Worm (Caenorhabditis elegans): ENCODE measurements around the gene C35D10.3.

Gene C35D10.3

DNA sequence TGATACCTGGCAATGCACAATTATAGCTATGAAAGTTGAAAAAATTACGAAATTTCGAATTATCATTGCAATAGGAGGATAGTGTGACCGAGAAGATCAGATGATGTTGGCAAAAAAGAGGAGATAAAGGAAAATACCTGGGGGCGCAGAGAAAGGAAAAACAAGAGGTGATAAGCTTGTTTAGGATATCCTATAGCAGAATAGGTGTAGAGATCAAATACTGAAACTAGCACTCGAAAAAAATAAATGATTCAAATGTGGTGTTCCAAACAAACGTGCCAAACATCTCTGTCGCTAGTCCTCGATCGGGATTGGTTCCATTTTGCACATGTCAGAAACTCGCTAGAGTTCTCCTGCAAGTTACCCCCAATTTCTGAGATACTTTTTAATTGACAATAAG lies 39.3 kb upstream of the C35D10.3 start, which contains the start of gene F26A1.9:
TSS of gene F26A1.9 (minus strand) at position 101 of the 400 bp plus-strand sequence.
- TF ChIP-seq mel-28 (tag; optimal IDR thresholded peaks at IDR 0.05; ENCODE audit: borderline replicate concordance) (no peak), let-607 (tag; optimal IDR thresholded peaks at IDR 0.05) (no peak), ama-1 (optimal IDR thresholded peaks at IDR 0.05) (no peak), ama-1 (GFP tag; optimal IDR thresholded peaks at IDR 0.05) (no peak), F22D6.2 (tag; optimal IDR thresholded peaks at IDR 0.05) (no peak), C06A6.2 (GFP tag; conservative IDR thresholded peaks at IDR 0.05) (no peak)

- TF ChIP-seq nfya-2 (GFP tag; IDR thresholded peaks at IDR 0.05) = no peak
- TF ChIP-seq tbp1 (GFP tag; optimal IDR thresholded peaks at IDR 0.05) = no peak
- no peak for TF ChIP-seq dox-1 (GFP tag; IDR thresholded peaks at IDR 0.05)
- no peak for TF ChIP-seq ceh-100 (GFP tag; IDR thresholded peaks at IDR 0.05)
These were observed 38.5 kb upstream of the C35D10.3 start, which contains the start of gene nspd-9 for ce11 chrIII:4830207-4830606. Gene nspd-9, minus strand, starts transcription at chrIII:4830307.

ce11 chrIII:4837429-4837828 lies 31.3 kb upstream of the C35D10.3 start, which contains the start of the genes acbp-7 and F26A1.19:
Gene acbp-7, plus strand, starts transcription at chrIII:4837729.
Gene F26A1.19, plus strand, starts transcription at chrIII:4837731.
- no peak for TF ChIP-seq B0261.1 (tag; optimal IDR thresholded peaks at IDR 0.05)
- no peak for TF ChIP-seq attf-5 (GFP tag; optimal IDR thresholded peaks at IDR 0.05)
- TF ChIP-seq nfya-2 (GFP tag; IDR thresholded peaks at IDR 0.05) = no peak
- TF ChIP-seq egrh-3 (GFP tag; IDR thresholded peaks at IDR 0.05) = no peak
- TF ChIP-seq Y95B8A.8 (GFP tag; IDR thresholded peaks at IDR 0.05) = no peak
- TF ChIP-seq akir-1 (GFP tag; optimal IDR thresholded peaks at IDR 0.05) = no peak
- no peak for TF ChIP-seq aptf-2 (GFP tag; conservative IDR thresholded peaks at IDR 0.05)
- no peak for TF ChIP-seq madf-3 (GFP tag; IDR thresholded peaks at IDR 0.05)
- no peak for TF ChIP-seq ztf-6 (GFP tag; IDR thresholded peaks at IDR 0.05)
- no peak for TF ChIP-seq let-526 (GFP tag; IDR thresholded peaks at IDR 0.05)
- TF ChIP-seq mxl-1 (tag; optimal IDR thresholded peaks at IDR 0.05) = no peak
- no peak for TF ChIP-seq snpc-1.1 (tag; optimal IDR thresholded peaks at IDR 0.05; ENCODE audit: insufficient read depth)
- no peak for TF ChIP-seq sdz-38 (tag; optimal IDR thresholded peaks at IDR 0.05)
- no peak for TF ChIP-seq nhr-179 (tag; optimal IDR thresholded peaks at IDR 0.05)

ce11 chrIII:4842173-4842572 lies 26.5 kb upstream of the C35D10.3 start, which contains the start of gene clec-156:
Gene clec-156, minus strand, starts transcription at chrIII:4842273.
- TF ChIP-seq hlh-26 (GFP tag; conservative IDR thresholded peaks at IDR 0.05) (no peak), C06A6.2 (GFP tag; conservative IDR thresholded peaks at IDR 0.05) (no peak), rcor-1 (GFP tag; IDR thresholded peaks at IDR 0.05) (no peak), cebp-2 (GFP tag; IDR thresholded peaks at IDR 0.05) (no peak), rec-8 (tag; optimal IDR thresholded peaks at IDR 0.05) (no peak), hrde-1 (tag; optimal IDR thresholded peaks at IDR 0.05; ENCODE audit: borderline replicate concordance) (no peak), Y53F4B.3 (GFP tag; IDR thresholded peaks at IDR 0.05) (no peak), mcd-1 (GFP tag; IDR thresholded peaks at IDR 0.05) (no peak), dpff-1 (tag; optimal IDR thresholded peaks at IDR 0.05) (no peak), madf-8 (GFP tag; conservative IDR thresholded peaks at IDR 0.05) (no peak), efl-1 (GFP tag; optimal IDR thresholded peaks at IDR 0.05) (no peak), ceh-79 (tag; optimal IDR thresholded peaks at IDR 0.05) (no peak), madf-10 (tag; optimal IDR thresholded peaks at IDR 0.05) (no peak), repo-1 (tag; optimal IDR thresholded peaks at IDR 0.05) (no peak), tlf-1 (GFP tag; optimal IDR thresholded peaks at IDR 0.05) (no peak), chd-7 (tag; optimal IDR thresholded peaks at IDR 0.05) (no peak), egl-18 (GFP tag; IDR thresholded peaks at IDR 0.05) (no peak), ceh-100 (GFP tag; IDR thresholded peaks at IDR 0.05) (no peak), Y56A3A.18 (GFP tag; IDR thresholded peaks at IDR 0.05) (no peak)

Measured in whole organism, young adult.